Worm (Caenorhabditis elegans) whole organism, midembryonic: ENCODE data around the gene F32D8.4.

ENCODE experiments used
- flt-1 ChIP-seq: fragments of 200-800 bp; sonication (Bioruptor generic); IDR thresholded peaks from 2 replicates; pipeline ENCODE4 v1.3.6; 2022; ENCODE audit warnings: missing genetic modification characterization, missing compliant biosample characterization
- klf-2 ChIP-seq: fragments of 200-800 bp; sonication (Bioruptor generic); conservative IDR thresholded peaks from 2 replicates; pipeline ENCODE4 v1.3.6; 2022; ENCODE audit warnings: missing genetic modification reagents, missing genetic modification characterization, missing compliant biosample characterization
- ref-1 ChIP-seq: fragments of 200-800 bp; sonication (Bioruptor generic); conservative IDR thresholded peaks from 2 replicates; pipeline ENCODE4 v1.3.6; 2022; ENCODE audit warnings: missing genetic modification reagents, missing genetic modification characterization, missing compliant biosample characterization

ce11 chrV:10856901-10857637 lies 36.3 kb downstream of the F32D8.4 start:
- no peak for TF ChIP-seq flt-1 (GFP tag; lab: Robert Waterston, UW)
- no peak for TF ChIP-seq ref-1 (GFP tag; lab: Robert Waterston, UW)
- no peak for TF ChIP-seq klf-2 (GFP tag; lab: Robert Waterston, UW)
